Worm (Caenorhabditis elegans): Measurements from ENCODE around the gene decr-1.2.

ce11 chrII:8590684-8591083 is 45.3 kb downstream of the decr-1.2 start, which contains the start of gene aptf-4:
- TF ChIP-seq ets-4 (tag; optimal IDR thresholded peaks at IDR 0.05) (no peak), hlh-13 (GFP tag; optimal IDR thresholded peaks at IDR 0.05) (no peak), hlh-6 (tag; optimal IDR thresholded peaks at IDR 0.05) (no peak), C38D4.7 (GFP tag; optimal IDR thresholded peaks at IDR 0.05) (no peak), Y22D7AL.16 (tag; optimal IDR thresholded peaks at IDR 0.05) (no peak), pha-4 (tag; optimal IDR thresholded peaks at IDR 0.05) (no peak), nhr-11 (tag; optimal IDR thresholded peaks at IDR 0.05) (no peak), ama-1 (optimal IDR thresholded peaks at IDR 0.05) (no peak), ceh-9 (tag; optimal IDR thresholded peaks at IDR 0.05) (no peak), mec-3 (tag; optimal IDR thresholded peaks at IDR 0.05; ENCODE audit: borderline replicate concordance) (no peak), ref-2 (tag; optimal IDR thresholded peaks at IDR 0.05) (no peak), lin-11 (tag; optimal IDR thresholded peaks at IDR 0.05) (no peak), hlh-15 (tag; optimal IDR thresholded peaks at IDR 0.05) (no peak), pqm-1 (tag; optimal IDR thresholded peaks at IDR 0.05) (no peak)

Measured in whole organism, late embryonic.